Fruit fly (Drosophila melanogaster) whole organism, pupa: ENCODE measurements around the gene Flad2.

Experiments used
- CG10348 ChIP-seq: fragments of 200-800 bp; sonication (Bioruptor generic); IDR thresholded peaks from 2 replicates; pipeline ENCODE4 v1.3.6; 2022; ENCODE audit warnings: missing biosample characterization, missing genetic modification characterization
- CG12605 ChIP-seq: fragments of 200-800 bp; sonication (Bioruptor generic); IDR thresholded peaks from 2 replicates; pipeline ENCODE4 v1.3.6; 2022; ENCODE audit warnings: missing biosample characterization, missing genetic modification characterization
- CG13204 ChIP-seq: fragments of 200-800 bp; sonication (Bioruptor generic); optimal IDR thresholded peaks from 2 replicates; lab custom pipeline; 2018; ENCODE audit warnings: missing biosample characterization, mild to moderate bottlenecking, missing genetic modification characterization, moderate library complexity
- CG14655 ChIP-seq: fragments of 200-800 bp; sonication (Bioruptor generic); optimal IDR thresholded peaks from 3 replicates; lab custom pipeline; 2017; ENCODE audit warnings: mild to moderate bottlenecking, missing biosample characterization, missing genetic modification reagents, missing genetic modification characterization
- CG15710 ChIP-seq: fragments of 200-800 bp; sonication (Bioruptor generic); optimal IDR thresholded peaks from 2 replicates; lab custom pipeline; 2018; ENCODE audit warnings: missing biosample characterization, mild to moderate bottlenecking, missing genetic modification characterization, moderate library complexity
- CG17806 ChIP-seq: fragments of 200-800 bp; sonication (Bioruptor generic); optimal IDR thresholded peaks from 2 replicates; lab custom pipeline; 2018; ENCODE audit warnings: missing biosample characterization, mild to moderate bottlenecking, missing genetic modification characterization, moderate library complexity
- CG32121 ChIP-seq: fragments of 200-800 bp; sonication (Bioruptor generic); IDR thresholded peaks from 2 replicates; pipeline ENCODE4 v1.3.6; 2022; ENCODE audit warnings: missing biosample characterization, missing genetic modification characterization
- CG34367 ChIP-seq: fragments of 200-800 bp; sonication (Bioruptor generic); optimal IDR thresholded peaks from 2 replicates; lab custom pipeline; 2018; ENCODE audit warnings: missing biosample characterization, mild to moderate bottlenecking, missing genetic modification characterization
- CG4496 ChIP-seq: fragments of 200-800 bp; sonication (Bioruptor generic); IDR thresholded peaks from 3 replicates; pipeline ENCODE4 v1.3.6; 2022; ENCODE audit warnings: missing biosample characterization, missing genetic modification characterization
- CG8159 ChIP-seq: fragments of 200-800 bp; sonication (Bioruptor generic); optimal IDR thresholded peaks from 3 replicates; lab custom pipeline; 2018; ENCODE audit warnings: missing biosample characterization, mild to moderate bottlenecking, missing genetic modification characterization, moderate library complexity
- CG8301 ChIP-seq: fragments of 200-800 bp; sonication (Bioruptor generic); optimal IDR thresholded peaks from 2 replicates; lab custom pipeline; 2018; ENCODE audit warnings: missing biosample characterization, mild to moderate bottlenecking, missing genetic modification characterization
- CG9948 ChIP-seq: fragments of 200-800 bp; sonication (Bioruptor generic); optimal IDR thresholded peaks from 2 replicates; lab custom pipeline; 2018; ENCODE audit warnings: missing biosample characterization, mild to moderate bottlenecking, missing genetic modification characterization, moderate library complexity
- D1 ChIP-seq: fragments of 200-800 bp; sonication (Bioruptor generic); optimal IDR thresholded peaks from 2 replicates; lab custom pipeline; 2018; ENCODE audit warnings: missing biosample characterization, mild to moderate bottlenecking, missing genetic modification characterization, moderate library complexity
- EcR ChIP-seq: fragments of 200-800 bp; sonication (Bioruptor generic); optimal IDR thresholded peaks from 3 replicates; lab custom pipeline; 2019; ENCODE audit warnings: missing biosample characterization, missing genetic modification characterization, mild to moderate bottlenecking, moderate library complexity, missing genetic modification reagents
- Ets98B ChIP-seq: fragments of 200-800 bp; sonication (Bioruptor generic); IDR thresholded peaks from 2 replicates; pipeline ENCODE4 v1.3.6; 2022; ENCODE audit warnings: missing biosample characterization, missing genetic modification characterization
- Pif1A ChIP-seq: fragments of 200-800 bp; sonication (Bioruptor generic); optimal IDR thresholded peaks from 3 replicates; lab custom pipeline; 2016; ENCODE audit warnings: missing biosample characterization, missing genetic modification characterization
- Pif1B ChIP-seq: fragments of 200-800 bp; sonication (Bioruptor generic); optimal IDR thresholded peaks from 3 replicates; lab custom pipeline; 2016; ENCODE audit warnings: missing biosample characterization, missing genetic modification characterization
- Snoo ChIP-seq: fragments of 200-800 bp; sonication (Bioruptor generic); optimal IDR thresholded peaks from 3 replicates; lab custom pipeline; 2017; ENCODE audit warnings: missing biosample characterization, mild to moderate bottlenecking, missing genetic modification characterization, inconsistent platforms
- fd96Ca ChIP-seq: fragments of 200-800 bp; sonication (Bioruptor generic); IDR thresholded peaks from 3 replicates; pipeline ENCODE4 v1.3.6; 2022; ENCODE audit warnings: missing biosample characterization, missing genetic modification characterization
- gl ChIP-seq: fragments of 200-800 bp; sonication (Bioruptor generic); optimal IDR thresholded peaks from 2 replicates; lab custom pipeline; 2018; ENCODE audit warnings: missing biosample characterization, mild to moderate bottlenecking, missing genetic modification characterization
- rn ChIP-seq: fragments of 200-800 bp; sonication (Bioruptor generic); IDR thresholded peaks from 2 replicates; pipeline ENCODE4 v1.3.6; 2022; ENCODE audit warnings: missing biosample characterization, missing genetic modification characterization

The Flad2 gene

dm6 chr2L:13370762-13371161 lies 41.6 kb upstream of the Flad2 start, which contains the start of gene ND-B22:
Gene ND-B22, minus strand, starts transcription at chr2L:13371110.
- TF ChIP-seq Snoo (tag; lab: Kevin White, UChicago): peak; percentile 38
- no peak for TF ChIP-seq EcR (GFP tag; lab: Kevin White, UChicago)
- peak; percentile 17 for TF ChIP-seq CG15710 (tag; lab: Kevin White, UChicago)
- no peak for TF ChIP-seq Pif1B (GFP tag; lab: Kevin White, UChicago)
- TF ChIP-seq, all 21 proteins: peak for 2

dm6 chr2L:13373435-13374242 lies 38.7 kb upstream of the Flad2 start, which contains the start of the genes Bdp1 and CG6565:
Gene Bdp1, minus strand, starts transcription at chr2L:13373890.
Gene CG6565, plus strand, starts transcription at chr2L:13374019.
- no peak for TF ChIP-seq CG13204 (GFP tag; lab: Kevin White, UChicago)
- TF ChIP-seq fd96Ca (GFP tag; lab: Robert Waterston, UW): peak; percentile 93
- TF ChIP-seq CG8159 (tag; lab: Kevin White, UChicago): peak; percentile 96
- peak; percentile 96 for TF ChIP-seq CG15710 (tag; lab: Kevin White, UChicago)
- TF ChIP-seq CG32121 (GFP tag; lab: Robert Waterston, UW): peak; percentile 94
- peak; percentile 93 for TF ChIP-seq CG8301 (tag; lab: Kevin White, UChicago)
- peak; percentile 90 for TF ChIP-seq rn
- TF ChIP-seq CG17806 (tag; lab: Kevin White, UChicago): peak; percentile 93
- TF ChIP-seq EcR (GFP tag; lab: Kevin White, UChicago): no peak
- TF ChIP-seq Pif1A (GFP tag; lab: Kevin White, UChicago): no peak
- peak; percentile 80 for TF ChIP-seq gl (tag; lab: Kevin White, UChicago)
- TF ChIP-seq D1 (tag; lab: Kevin White, UChicago): no peak
- TF ChIP-seq CG14655 (GFP tag; lab: Kevin White, UChicago): peak; percentile 97
- peak; percentile 94 for TF ChIP-seq Pif1B (GFP tag; lab: Kevin White, UChicago)
- peak; percentile 97 for TF ChIP-seq CG9948
- TF ChIP-seq Snoo (tag; lab: Kevin White, UChicago): peak; percentile 96
- TF ChIP-seq CG34367: peak; percentile 92
- peak; percentile 59 for TF ChIP-seq CG12605 (GFP tag; lab: Robert Waterston, UW)
- TF ChIP-seq Ets98B (GFP tag; lab: Robert Waterston, UW): peak; percentile 90
- peak; percentile 90 for TF ChIP-seq CG10348 (GFP tag; lab: Robert Waterston, UW)
- TF ChIP-seq CG4496 (GFP tag; lab: Robert Waterston, UW): peak; percentile 92

DNA sequence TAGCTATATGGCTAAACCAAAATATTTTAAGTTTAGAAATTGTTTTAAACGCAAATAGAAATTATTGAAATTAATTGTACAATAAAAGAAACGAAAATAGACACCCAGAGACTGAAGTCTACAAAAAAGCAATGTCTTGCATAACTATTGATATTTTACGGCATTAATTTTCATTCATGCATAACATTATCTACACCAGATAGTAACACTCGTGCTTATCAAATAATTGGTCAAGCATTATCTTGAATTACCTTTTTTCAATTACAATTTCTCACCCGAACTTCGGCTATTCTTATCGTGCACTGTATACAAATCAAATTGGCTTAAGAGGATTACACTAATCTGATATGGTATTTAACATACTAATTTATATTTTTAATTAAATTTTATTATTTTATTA lies 36.2 kb upstream of the Flad2 start:
- TF ChIP-seq CG14655 (GFP tag; lab: Kevin White, UChicago) (no peak), CG17806 (tag; lab: Kevin White, UChicago) (no peak), CG13204 (GFP tag; lab: Kevin White, UChicago) (no peak), CG8301 (tag; lab: Kevin White, UChicago) (no peak), gl (tag; lab: Kevin White, UChicago) (no peak), CG9948 (no peak), Pif1B (GFP tag; lab: Kevin White, UChicago) (no peak), rn (no peak), Pif1A (GFP tag; lab: Kevin White, UChicago) (no peak)

DNA sequence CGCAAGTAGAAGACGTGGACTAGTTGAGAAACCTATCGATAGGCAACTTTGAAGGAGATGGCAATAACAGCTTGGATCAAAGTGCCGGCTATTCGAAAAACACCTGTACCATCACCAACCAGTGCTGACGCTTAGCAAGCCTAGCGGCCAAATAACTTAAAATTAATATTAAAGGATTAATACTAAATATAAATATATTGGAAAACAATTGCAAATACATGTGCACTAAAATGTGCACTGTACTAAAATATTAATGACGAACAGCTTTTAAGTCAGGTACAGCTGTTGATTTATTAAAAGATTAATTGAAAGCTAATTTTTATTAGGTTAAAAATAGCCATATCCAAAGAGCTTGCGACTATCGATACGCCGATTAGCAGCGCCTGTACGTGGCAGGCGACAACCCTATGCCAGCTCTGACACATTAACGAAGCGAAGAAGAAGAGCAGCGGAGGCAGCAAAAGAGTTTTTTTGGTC lies 33.8 kb upstream of the Flad2 start, which contains the start of the genes CG9302 and beta'COP:
TSS of gene CG9302 (minus strand) at position 51 of the 477 bp plus-strand sequence.
TSS of gene beta'COP (plus strand) at position 415 of the 477 bp plus-strand sequence.
- TF ChIP-seq D1 (tag; lab: Kevin White, UChicago): no peak
- 0 out of 2 replicates have a peak, but pooled peaks have one; percentile 22 for TF ChIP-seq CG10348 (GFP tag; lab: Robert Waterston, UW)
- TF ChIP-seq CG15710 (tag; lab: Kevin White, UChicago): peak; percentile 86
- TF ChIP-seq CG32121 (GFP tag; lab: Robert Waterston, UW): peak; percentile 36; the same call in 1 of the 2 replicates
- TF ChIP-seq Pif1B (GFP tag; lab: Kevin White, UChicago): no peak
- no peak for TF ChIP-seq gl (tag; lab: Kevin White, UChicago)
- no peak for TF ChIP-seq rn
- TF ChIP-seq CG8159 (tag; lab: Kevin White, UChicago): no peak
- peak; percentile 38 for TF ChIP-seq CG17806 (tag; lab: Kevin White, UChicago)
- no peak for TF ChIP-seq CG4496 (GFP tag; lab: Robert Waterston, UW)
- peak; percentile 58 for TF ChIP-seq CG9948
- 0 out of 3 replicates have a peak, but pooled peaks have one; percentile 43 for TF ChIP-seq fd96Ca (GFP tag; lab: Robert Waterston, UW)
- peak; percentile 34; the same call in 1 of the 2 replicates for TF ChIP-seq Ets98B (GFP tag; lab: Robert Waterston, UW)
- TF ChIP-seq Snoo (tag; lab: Kevin White, UChicago): peak; percentile 57
- no peak for TF ChIP-seq CG14655 (GFP tag; lab: Kevin White, UChicago)

- TF ChIP-seq CG12605 (GFP tag; lab: Robert Waterston, UW) (no peak), Pif1B (GFP tag; lab: Kevin White, UChicago) (no peak), Pif1A (GFP tag; lab: Kevin White, UChicago) (no peak), CG15710 (tag; lab: Kevin White, UChicago) (no peak), Ets98B (GFP tag; lab: Robert Waterston, UW) (no peak; the same call in 1 of the 2 replicates), CG14655 (GFP tag; lab: Kevin White, UChicago) (no peak), CG8301 (tag; lab: Kevin White, UChicago) (no peak), rn (no peak), CG4496 (GFP tag; lab: Robert Waterston, UW) (no peak), CG8159 (tag; lab: Kevin White, UChicago) (no peak), CG10348 (GFP tag; lab: Robert Waterston, UW) (no peak), CG34367 (no peak), CG17806 (tag; lab: Kevin White, UChicago) (no peak), Snoo (tag; lab: Kevin White, UChicago) (no peak), CG9948 (no peak), EcR (GFP tag; lab: Kevin White, UChicago) (no peak), gl (tag; lab: Kevin White, UChicago) (no peak), fd96Ca (GFP tag; lab: Robert Waterston, UW) (no peak)
These were observed 29.8 kb upstream of the Flad2 start, which contains the start of gene loqs for dm6 chr2L:13382351-13383029. Gene loqs, plus strand, starts transcription at chr2L:13382652.
